Worm (Caenorhabditis elegans) whole organism, L4/young adult: Measurements from ENCODE around the gene srw-24.
"Not testable (repeated sequence)": the region's sequence is repeated elsewhere in the genome, so short reads cannot be mapped to it uniquely, and the experiment has no call there.

Experiments used
- W03F9.2 ChIP-seq: fragments of 150-350 bp; optimal IDR thresholded peaks from 2 replicates; lab custom pipeline; 2014; ENCODE audit warnings: missing biosample characterization, missing genetic modification characterization
- dao-5 ChIP-seq: sonication (generic microtip); optimal IDR thresholded peaks from 2 replicates; lab custom pipeline; 2016; ENCODE audit warnings: missing genotype, missing genetic modification characterization, moderate library complexity, missing compliant biosample characterization

DNA sequence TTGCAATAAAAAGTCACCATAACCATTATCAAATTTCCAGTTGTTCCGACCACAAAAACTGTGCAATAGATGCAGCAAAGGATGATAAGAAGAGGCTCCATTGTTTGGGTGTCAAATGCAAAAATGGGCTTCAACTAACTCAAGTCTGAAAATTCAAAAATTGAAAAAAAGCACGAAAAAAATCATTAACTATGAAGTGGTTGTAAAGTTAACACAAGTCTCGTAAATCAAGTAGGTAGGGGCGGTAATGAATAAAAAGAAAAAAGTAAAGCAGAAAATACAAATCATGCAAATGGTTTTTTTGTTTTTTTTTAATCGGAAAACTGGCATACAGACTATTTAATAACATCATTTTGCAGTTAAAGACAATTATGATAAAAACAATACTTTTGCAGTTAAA lies 32.9 kb downstream of the srw-24 start, which contains the start of gene srsx-39:
- not testable (repeated sequence) for TF ChIP-seq W03F9.2, dao-5 (tag; lab: Kevin White, UChicago)
